Fruit fly (Drosophila melanogaster) whole organism, embryonic: ENCODE measurements around the gene CG14182.

Experiments
- Awh ChIP-seq: fragments of 200-800 bp; sonication (Bioruptor generic); IDR thresholded peaks from 2 replicates; pipeline ENCODE4, ENCODE4 v1.3.6; 2022; ENCODE audit warnings: missing biosample characterization, missing genetic modification characterization
- B-H2 ChIP-seq: fragments of 200-800 bp; sonication (Bioruptor generic); optimal IDR thresholded peaks from 2 replicates; lab custom pipeline; 2018; ENCODE audit warnings: missing biosample characterization, mild to moderate bottlenecking, missing genetic modification characterization
- BEAF-32 ChIP-seq: fragments of 200-800 bp; sonication (Bioruptor generic); optimal IDR thresholded peaks from 3 replicates; lab custom pipeline; 2017; ENCODE audit warnings: missing biosample characterization, missing genetic modification characterization, mild to moderate bottlenecking, moderate library complexity, missing genetic modification reagents
- C15 ChIP-seq: fragments of 200-800 bp; sonication (Bioruptor generic); IDR thresholded peaks from 3 replicates; pipeline ENCODE4 v1.3.6; 2022; ENCODE audit warnings: missing biosample characterization, missing genetic modification characterization
- CG10543 ChIP-seq: fragments of 200-800 bp; sonication (Bioruptor generic); optimal IDR thresholded peaks from 3 replicates; lab custom pipeline; 2017; ENCODE audit warnings: missing biosample characterization, mild to moderate bottlenecking, missing genetic modification characterization, moderate library complexity
- CG12071 ChIP-seq: fragments of 200-800 bp; sonication (Bioruptor generic); optimal IDR thresholded peaks from 3 replicates; lab custom pipeline; 2018; ENCODE audit warnings: missing biosample characterization, mild to moderate bottlenecking, missing genetic modification characterization
- CG12104 ChIP-seq: fragments of 200-800 bp; sonication (Bioruptor generic); optimal IDR thresholded peaks from 3 replicates; lab custom pipeline; 2016; ENCODE audit warnings: missing biosample characterization, missing genetic modification characterization
- CG13424 ChIP-seq: fragments of 200-800 bp; sonication (Bioruptor generic); optimal IDR thresholded peaks from 2 replicates; lab custom pipeline; 2019; ENCODE audit warnings: missing biosample characterization, mild to moderate bottlenecking, missing genetic modification characterization, moderate library complexity
- CG15269 ChIP-seq: fragments of 200-800 bp; sonication (Bioruptor generic); optimal IDR thresholded peaks from 2 replicates; lab custom pipeline; 2018; ENCODE audit warnings: missing biosample characterization, mild to moderate bottlenecking, missing genetic modification characterization, moderate library complexity
- CG1602 ChIP-seq: fragments of 200-800 bp; sonication (Bioruptor generic); optimal IDR thresholded peaks from 3 replicates; lab custom pipeline; 2016; ENCODE audit warnings: missing biosample characterization, missing genetic modification characterization
- CG1832 ChIP-seq: fragments of 200-800 bp; sonication (Bioruptor generic); optimal IDR thresholded peaks from 2 replicates; lab custom pipeline; 2017; ENCODE audit warnings: missing biosample characterization, mild to moderate bottlenecking, missing genetic modification characterization, inconsistent platforms
- CG2116 ChIP-seq: fragments of 200-800 bp; sonication (Bioruptor generic); optimal IDR thresholded peaks from 3 replicates; lab custom pipeline; 2018; ENCODE audit warnings: missing biosample characterization, mild to moderate bottlenecking, missing genetic modification characterization
- CG30020 ChIP-seq: fragments of 200-800 bp; optimal IDR thresholded peaks from 2 replicates; lab custom pipeline; 2019; ENCODE audit warnings: missing biosample characterization, mild to moderate bottlenecking, missing genetic modification characterization, moderate library complexity
- CG31224 ChIP-seq: fragments of 200-800 bp; sonication (Bioruptor generic); IDR thresholded peaks from 2 replicates; pipeline ENCODE4 v1.3.6; 2022; ENCODE audit warnings: missing biosample characterization, missing genetic modification characterization
- CG4617 ChIP-seq: fragments of 200-800 bp; sonication (Bioruptor generic); optimal IDR thresholded peaks from 3 replicates; lab custom pipeline; 2016; ENCODE audit warnings: missing biosample characterization, missing genetic modification characterization, borderline replicate concordance
- CG6272 ChIP-seq: fragments of 200-800 bp; sonication (Bioruptor generic); IDR thresholded peaks from 2 replicates; pipeline ENCODE4 v1.3.6; 2022; ENCODE audit warnings: missing biosample characterization, missing genetic modification characterization
- CG7271 ChIP-seq: fragments of 200-800 bp; sonication (Bioruptor generic); optimal IDR thresholded peaks from 2 replicates; lab custom pipeline; 2018; ENCODE audit warnings: missing biosample characterization, mild to moderate bottlenecking, missing genetic modification characterization, moderate library complexity
- CG7963 ChIP-seq: fragments of 200-800 bp; sonication (Bioruptor generic); IDR thresholded peaks from 3 replicates; pipeline ENCODE4 v1.3.6; 2022; ENCODE audit warnings: missing biosample characterization, missing genetic modification characterization; ENCODE audit not compliant: partially characterized antibody
- CG8388 ChIP-seq: fragments of 200-800 bp; sonication (Bioruptor generic); optimal IDR thresholded peaks from 2 replicates; lab custom pipeline; 2019; ENCODE audit warnings: missing biosample characterization, mild to moderate bottlenecking, missing genetic modification characterization, moderate library complexity
- CG8765 ChIP-seq: fragments of 200-800 bp; sonication (Bioruptor generic); IDR thresholded peaks from 2 replicates; pipeline ENCODE4 v1.3.6; 2022; ENCODE audit warnings: missing biosample characterization, missing genetic modification characterization
- D19A ChIP-seq: fragments of 200-800 bp; optimal IDR thresholded peaks from 3 replicates; lab custom pipeline; 2019; ENCODE audit warnings: missing biosample characterization, mild to moderate bottlenecking, missing genetic modification characterization, moderate library complexity
- Doc3 ChIP-seq: fragments of 200-800 bp; sonication (Bioruptor generic); IDR thresholded peaks from 3 replicates; pipeline ENCODE4 v1.3.6; 2022; ENCODE audit warnings: missing biosample characterization, missing genetic modification characterization; ENCODE audit not compliant: partially characterized antibody
- Drgx ChIP-seq: fragments of 200-800 bp; sonication (Bioruptor generic); IDR thresholded peaks from 2 replicates; pipeline ENCODE4 v1.3.6; 2022; ENCODE audit warnings: missing biosample characterization, missing genetic modification characterization
- Hr39 ChIP-seq: fragments of >200 bp; optimal IDR thresholded peaks from 2 replicates; lab custom pipeline; 2017
- Kr ChIP-seq: fragments of 200-800 bp; sonication (Bioruptor generic); optimal IDR thresholded peaks from 2 replicates; lab custom pipeline; 2017; ENCODE audit warnings: missing biosample characterization, mild to moderate bottlenecking, missing genetic modification characterization
- Rx ChIP-seq: fragments of 200-800 bp; sonication (Bioruptor generic); IDR thresholded peaks from 2 replicates; pipeline ENCODE4 v1.3.6; 2022; ENCODE audit warnings: missing biosample characterization, missing genetic modification characterization
- Side ChIP-seq: fragments of 200-800 bp; sonication (Bioruptor generic); optimal IDR thresholded peaks from 2 replicates; lab custom pipeline; 2016; ENCODE audit warnings: missing biosample characterization, missing genetic modification characterization
- bab2 ChIP-seq: fragments of 200-800 bp; sonication (Bioruptor generic); optimal IDR thresholded peaks from 2 replicates; lab custom pipeline; 2016; ENCODE audit warnings: missing biosample characterization, missing genetic modification characterization
- bcd ChIP-seq: fragments of 200-800 bp; sonication (Bioruptor generic); optimal IDR thresholded peaks from 2 replicates; lab custom pipeline; 2017; ENCODE audit warnings: missing biosample characterization, mild to moderate bottlenecking, missing genetic modification characterization
- bsh ChIP-seq, 2 experiments: fragments of 200-800 bp; sonication (Bioruptor generic); optimal IDR thresholded peaks; 2 replicates each; lab custom pipeline; 2017 to 2018; ENCODE audit warnings: mild to moderate bottlenecking in 2 of 2, missing biosample characterization in 2 of 2, missing genetic modification characterization in 2 of 2, moderate library complexity in 1 of 2
- btn ChIP-seq: fragments of 200-800 bp; sonication (Bioruptor generic); optimal IDR thresholded peaks from 2 replicates; lab custom pipeline; 2016; ENCODE audit warnings: missing biosample characterization, missing genetic modification characterization
- cad ChIP-seq: fragments of >200 bp; optimal IDR thresholded peaks from 2 replicates; lab custom pipeline; 2017; ENCODE audit warnings: missing biosample characterization, missing genetic modification characterization
- chinmo ChIP-seq: fragments of 200-800 bp; sonication (Bioruptor generic); IDR thresholded peaks from 4 replicates; pipeline ENCODE4 v1.3.6; 2022; ENCODE audit warnings: missing biosample characterization, missing genetic modification characterization; ENCODE audit not compliant: partially characterized antibody
- crol ChIP-seq: fragments of 200-800 bp; sonication (Bioruptor generic); IDR thresholded peaks from 2 replicates; pipeline ENCODE4 v1.3.6; 2022; ENCODE audit warnings: missing biosample characterization, missing genetic modification characterization
- dan ChIP-seq: fragments of 200-800 bp; sonication (Bioruptor generic); IDR thresholded peaks from 2 replicates; pipeline ENCODE4 v1.3.6; 2022; ENCODE audit warnings: missing biosample characterization, missing genetic modification characterization
- danr ChIP-seq: fragments of 200-800 bp; sonication (Bioruptor generic); IDR thresholded peaks from 2 replicates; pipeline ENCODE4 v1.3.6; 2022; ENCODE audit warnings: missing biosample characterization, missing genetic modification characterization
- fd102C ChIP-seq: fragments of 200-800 bp; sonication (Bioruptor generic); optimal IDR thresholded peaks from 2 replicates; lab custom pipeline; 2018; ENCODE audit warnings: missing biosample characterization, mild to moderate bottlenecking, missing genetic modification characterization, moderate library complexity
- fu2 ChIP-seq: fragments of 200-800 bp; sonication (Bioruptor generic); optimal IDR thresholded peaks from 2 replicates; lab custom pipeline; 2016; ENCODE audit warnings: missing biosample characterization, missing genetic modification characterization
- gem ChIP-seq: fragments of 200-800 bp; sonication (Bioruptor generic); optimal IDR thresholded peaks from 2 replicates; lab custom pipeline; 2019; ENCODE audit warnings: missing biosample characterization, mild to moderate bottlenecking, missing genetic modification characterization, moderate library complexity
- gsb ChIP-seq: fragments of 200-800 bp; sonication (Bioruptor generic); IDR thresholded peaks from 2 replicates; pipeline ENCODE4 v1.3.6; 2022; ENCODE audit warnings: missing biosample characterization, missing genetic modification characterization
- jing ChIP-seq: fragments of 200-800 bp; sonication (Bioruptor generic); optimal IDR thresholded peaks from 2 replicates; lab custom pipeline; 2018; ENCODE audit warnings: missing biosample characterization, mild to moderate bottlenecking, missing genetic modification characterization
- mam ChIP-seq: fragments of 200-800 bp; sonication (Bioruptor generic); optimal IDR thresholded peaks from 3 replicates; lab custom pipeline; 2016; ENCODE audit warnings: missing biosample characterization, missing genetic modification characterization
- mirr ChIP-seq: fragments of 200-800 bp; sonication (Bioruptor generic); optimal IDR thresholded peaks from 3 replicates; lab custom pipeline; 2018; ENCODE audit warnings: missing biosample characterization, mild to moderate bottlenecking, missing genetic modification characterization
- pum ChIP-seq: fragments of 200-800 bp; sonication (Bioruptor generic); optimal IDR thresholded peaks from 2 replicates; lab custom pipeline; 2016; ENCODE audit warnings: missing biosample characterization, missing genetic modification characterization
- sd ChIP-seq: fragments of 200-800 bp; sonication (Bioruptor generic); optimal IDR thresholded peaks from 3 replicates; lab custom pipeline; 2018; ENCODE audit warnings: missing biosample characterization, mild to moderate bottlenecking, missing genetic modification characterization, moderate library complexity
- yki ChIP-seq: fragments of >200 bp; optimal IDR thresholded peaks from 3 replicates; lab custom pipeline; 2018

CG14182 gene

DNA sequence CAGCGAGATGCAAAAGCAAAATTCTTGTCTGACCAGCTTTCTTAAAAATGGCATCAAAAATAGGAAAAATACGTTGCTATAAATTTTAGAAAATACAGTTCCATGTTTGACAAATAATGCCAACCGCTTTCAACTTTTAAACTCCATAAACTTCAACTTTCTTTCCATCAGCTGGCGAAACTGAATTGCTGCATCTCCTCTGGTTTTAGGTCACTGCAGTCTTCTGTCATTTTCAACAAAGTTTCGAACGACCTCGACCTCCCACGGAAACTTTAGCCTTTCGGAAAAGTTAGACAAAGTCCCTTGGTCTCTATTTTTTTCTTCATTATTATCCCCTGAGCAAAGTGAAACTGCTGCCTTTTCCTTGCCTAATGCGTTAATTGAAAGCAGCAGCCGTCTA, 23.9 kb downstream of the CG14182 start, which contains the start of gene CG42263:
Gene CG42263, minus strand, starts transcription at position 101 of the 400 bp plus-strand sequence.
- TF ChIP-seq Doc3 (GFP tag; lab: Robert Waterston, UW) (no peak), Kr (GFP tag; lab: Kevin White, UChicago) (no peak), Hr39 (lab: Kevin White, UChicago) (no peak), CG2116 (GFP tag; lab: Kevin White, UChicago) (no peak), crol (GFP tag; lab: Robert Waterston, UW) (no peak), CG6272 (GFP tag; lab: Robert Waterston, UW) (no peak), CG10543 (GFP tag; lab: Kevin White, UChicago) (no peak), Drgx (GFP tag; lab: Robert Waterston, UW) (no peak), D19A (tag; lab: Kevin White, UChicago) (no peak), bcd (GFP tag; lab: Kevin White, UChicago) (no peak), CG8765 (GFP tag; lab: Robert Waterston, UW) (no peak), mirr (GFP tag; lab: Kevin White, UChicago) (no peak), Rx (no peak), B-H2 (no peak), CG31224 (GFP tag; lab: Robert Waterston, UW) (no peak), fd102C (GFP tag; lab: Kevin White, UChicago) (no peak)

DNA sequence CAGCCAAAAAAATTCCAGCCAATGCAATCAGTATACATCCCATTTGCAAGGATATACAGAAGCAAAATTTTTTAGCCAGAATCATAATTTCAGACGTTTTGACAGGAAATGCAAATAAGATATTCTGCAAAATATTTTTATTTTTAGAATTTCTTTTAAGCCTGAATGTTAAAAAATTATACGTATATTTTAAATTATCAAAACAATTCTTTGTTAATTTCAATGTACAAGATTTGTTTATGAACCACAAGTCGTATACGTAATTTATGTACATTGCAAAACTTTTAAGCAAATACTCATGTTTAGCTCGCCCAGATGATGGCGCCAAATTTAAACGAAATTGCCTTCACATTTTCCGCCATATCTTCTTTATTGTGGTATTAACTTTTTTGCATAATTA, 25.2 kb downstream of the CG14182 start, which contains the start of gene CG42654:
Gene CG42654, minus strand, starts transcription at position 101 of the 400 bp plus-strand sequence.
- TF ChIP-seq jing (no peak), BEAF-32 (no peak), cad (GFP tag; lab: Kevin White, UChicago) (no peak), CG4617 (GFP tag; lab: Kevin White, UChicago) (no peak), fu2 (GFP tag; lab: Kevin White, UChicago) (no peak), btn (GFP tag; lab: Kevin White, UChicago) (no peak), bsh (GFP tag; optimal IDR thresholded peaks at IDR 0.05; lab: Kevin White, UChicago) (no peak), gem (tag; lab: Kevin White, UChicago) (no peak)

- no peak for TF ChIP-seq CG1602 (GFP tag; lab: Kevin White, UChicago)
These were observed 26.0 kb downstream of the CG14182 start, which contains the start of gene CG42655 for dm6 chr3L:19953612-19954011. CG42655 (minus strand) TSS chr3L:19953712.

dm6 chr3L:19952690-19953089, 26.9 kb downstream of the CG14182 start, which contains the start of gene CG33710:
CG33710 (minus strand) TSS chr3L:19952790.
- TF ChIP-seq CG12071 (GFP tag; lab: Kevin White, UChicago): no peak
- no peak for TF ChIP-seq CG8388 (GFP tag; lab: Kevin White, UChicago)
- no peak for TF ChIP-seq CG1832 (GFP tag; lab: Kevin White, UChicago)
- TF ChIP-seq Kr (GFP tag; lab: Kevin White, UChicago): no peak
- no peak for TF ChIP-seq sd (tag; lab: Kevin White, UChicago)
- no peak for TF ChIP-seq C15 (GFP tag; lab: Robert Waterston, UW)
- TF ChIP-seq dan (GFP tag; lab: Robert Waterston, UW): no peak
- no peak for TF ChIP-seq bab2 (GFP tag; lab: Kevin White, UChicago)

DNA sequence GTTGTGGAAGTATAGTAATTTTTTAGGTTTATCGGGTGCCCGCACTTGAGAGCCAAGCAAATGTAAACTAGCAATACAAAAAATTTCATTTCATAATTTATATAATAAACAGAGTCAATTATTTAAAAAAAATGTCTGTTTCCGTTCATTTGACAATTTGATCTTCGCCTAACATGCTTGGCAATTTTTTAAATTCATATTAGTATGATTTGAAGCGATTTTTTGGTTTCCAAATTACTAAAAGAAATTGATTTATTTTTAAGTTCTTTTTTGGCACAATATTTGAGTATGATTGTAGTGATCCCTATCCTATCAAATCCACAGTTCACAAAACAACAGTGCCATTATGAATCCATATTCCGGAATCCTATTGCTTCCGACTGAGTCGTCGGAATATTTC, 27.7 kb downstream of the CG14182 start, which contains the start of gene CG34258:
Gene CG34258, minus strand, starts transcription at position 101 of the 400 bp plus-strand sequence.
- TF ChIP-seq chinmo (GFP tag; lab: Robert Waterston, UW): no peak
- TF ChIP-seq pum (GFP tag; lab: Kevin White, UChicago): no peak
- TF ChIP-seq CG7271: no peak
- no peak for TF ChIP-seq Awh (GFP tag; lab: Robert Waterston, UW)
- no peak for TF ChIP-seq CG15269 (tag; lab: Kevin White, UChicago)
- TF ChIP-seq CG30020 (tag; lab: Kevin White, UChicago): no peak
- no peak for TF ChIP-seq danr (GFP tag; lab: Robert Waterston, UW)
- TF ChIP-seq gsb (GFP tag; lab: Robert Waterston, UW): no peak
- TF ChIP-seq Side: no peak
- TF ChIP-seq yki (lab: Kevin White, UChicago): no peak
- TF ChIP-seq CG12104 (GFP tag; lab: Kevin White, UChicago): no peak
- no peak for TF ChIP-seq CG7963 (GFP tag; lab: Robert Waterston, UW)
- TF ChIP-seq CG13424: no peak
- no peak for TF ChIP-seq fd102C (GFP tag; lab: Kevin White, UChicago)
- no peak for TF ChIP-seq mam (GFP tag; lab: Kevin White, UChicago)
